Fruit fly (Drosophila melanogaster) ovary, adult (tissue): ENCODE measurements around the gene Actn3.
"Not testable (repeated sequence)": the region's sequence is repeated elsewhere in the genome, so short reads cannot be mapped to it uniquely, and the experiment has no call there.

Experiments used
- CG17801 ChIP-seq: fragments of 200-800 bp; optimal IDR thresholded peaks from 2 replicates; lab custom pipeline; 2019; ENCODE audit warnings: missing biosample characterization, mild to moderate bottlenecking, missing genetic modification characterization, moderate library complexity; ENCODE audit not compliant: partially characterized antibody

Gene Actn3

DNA sequence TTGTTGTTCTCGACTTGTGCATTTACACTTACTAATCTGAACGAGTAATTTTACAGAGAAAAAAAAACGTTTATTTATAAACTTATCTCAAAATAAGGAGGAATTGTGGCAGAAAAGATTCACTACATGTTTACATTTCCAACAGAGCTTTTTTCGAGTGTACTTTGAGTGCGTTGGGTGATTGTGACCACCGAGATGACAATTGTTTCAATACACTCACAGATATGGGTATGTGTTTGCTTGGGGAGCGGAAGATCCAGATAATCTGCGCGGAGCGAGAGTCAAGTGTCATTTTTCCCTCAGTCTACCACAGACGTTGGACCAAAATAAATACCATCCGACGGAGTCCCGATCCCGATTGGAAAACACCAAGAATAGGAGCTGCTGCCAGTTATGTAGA lies 10.9 kb upstream of the Actn3 start, which contains the start of gene MESK4:
Gene MESK4, plus strand, starts transcription at position 301 of the 400 bp plus-strand sequence.
- not testable (repeated sequence) for TF ChIP-seq CG17801

DNA sequence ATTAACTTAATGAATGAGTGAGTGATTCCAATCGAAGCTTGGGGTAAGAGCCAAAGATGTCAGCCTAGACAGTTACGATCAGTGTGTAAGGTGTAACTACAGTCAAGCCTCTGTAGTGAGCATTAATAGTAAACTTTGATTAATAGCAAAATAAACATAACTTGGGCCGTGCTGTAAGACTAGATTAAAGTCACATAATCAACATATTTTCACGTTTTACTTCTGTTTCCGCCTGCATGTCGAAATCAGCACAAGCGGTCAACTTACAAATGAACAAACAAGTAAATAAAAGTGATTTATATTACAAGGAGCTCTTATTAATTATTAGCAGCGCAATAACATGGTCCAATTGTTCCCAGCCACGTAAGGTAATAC lies 10.3 kb upstream of the Actn3 start:
- no peak for TF ChIP-seq CG17801

DNA sequence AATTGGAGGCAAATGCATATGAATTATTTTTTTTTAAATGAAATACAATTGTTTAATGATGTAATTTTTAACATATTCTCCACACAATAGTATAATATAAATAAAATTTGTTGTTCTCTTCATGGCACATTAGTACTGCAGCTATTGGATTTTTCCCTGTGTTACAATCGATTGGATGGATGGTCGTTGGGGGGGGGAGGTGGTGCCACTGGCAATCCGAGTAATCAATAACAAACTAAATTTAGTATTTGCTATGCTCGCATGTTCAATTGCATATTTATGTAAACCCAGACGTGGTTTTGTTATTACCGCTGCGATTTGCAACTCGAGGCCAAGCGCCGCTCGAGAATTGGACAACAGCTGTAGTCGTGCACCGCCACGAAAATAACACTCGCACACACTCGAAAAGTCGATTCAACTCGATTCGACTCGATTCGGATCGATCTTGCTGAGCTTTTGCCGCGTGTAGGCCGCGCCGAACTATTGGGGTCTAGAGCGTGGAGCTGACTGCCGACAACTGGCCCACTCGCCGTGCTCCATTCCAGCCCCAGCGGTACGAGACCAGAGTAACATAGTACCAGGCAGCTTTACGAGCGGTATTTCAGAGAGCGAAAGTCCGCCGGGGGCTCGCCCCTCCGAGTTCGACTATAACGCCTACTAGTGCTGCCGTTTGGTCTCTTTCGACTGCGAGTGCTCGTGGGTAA lies 9.8 kb upstream of the Actn3 start, which contains the start of gene CG18622:
Gene CG18622, minus strand, starts transcription at position 513 of the 704 bp plus-strand sequence.
- TF ChIP-seq CG17801 = peak; percentile 2

DNA sequence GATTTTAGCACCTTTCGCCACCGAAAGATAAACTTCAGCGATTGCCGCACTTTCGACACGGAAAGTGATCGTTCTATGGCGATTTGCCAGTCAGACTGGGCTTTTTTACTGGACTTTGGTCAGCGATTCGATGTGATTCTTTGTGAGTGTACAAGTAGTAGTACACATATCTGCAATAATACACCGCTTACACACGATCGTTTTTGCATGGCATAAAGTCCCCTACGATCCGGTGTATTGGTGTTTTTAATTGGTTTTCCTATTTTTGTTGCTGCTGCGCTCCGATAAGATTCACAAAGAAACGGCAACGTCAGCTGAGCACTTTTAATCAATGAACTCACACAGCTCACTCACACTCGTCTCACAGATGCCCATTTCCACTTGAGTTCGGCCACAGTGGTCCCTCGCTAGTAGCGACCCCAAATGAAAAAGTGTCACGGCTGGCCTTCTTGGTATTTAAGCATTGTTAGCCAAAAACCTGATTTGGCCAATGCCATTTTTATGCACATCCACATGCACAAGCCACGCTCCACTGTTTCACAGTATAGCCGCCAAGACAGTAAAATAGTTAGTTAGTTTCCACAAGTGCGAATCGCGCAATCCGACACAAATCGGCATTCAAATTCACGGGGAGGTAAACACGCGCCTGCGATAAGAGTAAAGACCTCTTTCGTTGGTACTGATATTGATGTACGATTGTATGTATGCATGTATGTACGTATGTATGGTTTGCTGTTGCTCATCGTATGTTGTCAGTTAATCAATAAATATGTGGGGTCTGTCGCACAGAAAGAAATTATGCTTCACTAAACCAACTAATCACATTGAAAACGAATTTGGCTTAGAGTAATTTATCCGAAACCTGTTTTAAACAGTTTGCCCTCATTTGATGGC lies 8.8 kb upstream of the Actn3 start:
- TF ChIP-seq CG17801 = peak; percentile 91

DNA sequence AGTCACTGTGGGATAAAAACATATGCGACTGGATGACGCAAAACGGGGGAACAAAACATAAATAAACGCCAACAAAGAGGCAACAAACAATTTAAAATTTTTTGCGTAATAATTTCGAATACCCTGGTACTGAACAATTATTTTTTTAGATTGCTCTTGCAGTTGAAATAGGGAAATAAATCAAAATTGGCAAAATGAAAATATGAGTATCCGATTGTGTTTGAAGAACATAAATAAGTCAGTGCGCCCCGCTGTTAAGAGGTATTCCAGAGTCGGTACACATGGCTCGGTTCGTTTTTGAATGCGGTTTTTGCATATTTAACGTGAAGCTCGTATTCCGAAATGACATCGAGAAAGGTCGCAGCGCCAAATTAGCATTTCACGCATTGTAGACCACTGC lies 8.0 kb upstream of the Actn3 start:
- no peak for TF ChIP-seq CG17801

DNA sequence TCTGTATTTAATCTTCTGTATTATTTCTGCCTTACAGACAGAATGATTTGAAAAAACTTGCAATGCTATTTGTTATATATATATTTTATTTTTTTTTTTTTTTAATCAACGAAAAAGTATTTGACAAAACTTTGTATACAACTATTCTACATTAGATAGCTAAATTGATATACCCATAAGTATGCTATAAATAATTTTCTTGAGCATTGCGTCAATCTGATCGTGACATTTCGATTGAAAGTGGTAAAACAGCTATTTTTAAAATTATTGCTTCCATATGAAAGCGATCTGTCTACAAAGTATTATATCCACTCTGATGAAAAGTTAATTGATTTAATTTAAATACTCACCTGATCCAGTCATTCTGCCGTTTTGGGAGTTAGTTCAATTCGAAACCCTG lies 6.6 kb upstream of the Actn3 start:
- TF ChIP-seq CG17801 = no peak

DNA sequence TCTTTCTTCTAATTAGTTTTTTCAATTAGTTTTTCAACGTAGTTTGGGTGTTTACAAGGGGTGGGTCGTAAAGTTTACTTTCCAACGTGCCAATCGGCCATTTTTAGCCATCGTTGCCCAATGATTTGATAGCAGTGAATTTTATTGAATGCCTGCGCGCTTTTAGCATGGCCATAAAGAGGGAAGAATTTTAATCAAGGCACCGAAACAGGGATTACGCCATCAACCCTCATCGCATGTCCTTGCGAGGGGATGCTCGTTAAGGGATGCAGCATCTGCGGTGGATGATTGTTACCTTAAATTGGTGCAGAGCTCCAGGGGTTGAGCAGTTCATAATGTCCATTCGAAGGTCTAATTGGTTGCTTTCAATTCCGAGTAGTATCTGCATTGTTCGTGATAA lies 5.4 kb upstream of the Actn3 start:
- no peak for TF ChIP-seq CG17801

DNA sequence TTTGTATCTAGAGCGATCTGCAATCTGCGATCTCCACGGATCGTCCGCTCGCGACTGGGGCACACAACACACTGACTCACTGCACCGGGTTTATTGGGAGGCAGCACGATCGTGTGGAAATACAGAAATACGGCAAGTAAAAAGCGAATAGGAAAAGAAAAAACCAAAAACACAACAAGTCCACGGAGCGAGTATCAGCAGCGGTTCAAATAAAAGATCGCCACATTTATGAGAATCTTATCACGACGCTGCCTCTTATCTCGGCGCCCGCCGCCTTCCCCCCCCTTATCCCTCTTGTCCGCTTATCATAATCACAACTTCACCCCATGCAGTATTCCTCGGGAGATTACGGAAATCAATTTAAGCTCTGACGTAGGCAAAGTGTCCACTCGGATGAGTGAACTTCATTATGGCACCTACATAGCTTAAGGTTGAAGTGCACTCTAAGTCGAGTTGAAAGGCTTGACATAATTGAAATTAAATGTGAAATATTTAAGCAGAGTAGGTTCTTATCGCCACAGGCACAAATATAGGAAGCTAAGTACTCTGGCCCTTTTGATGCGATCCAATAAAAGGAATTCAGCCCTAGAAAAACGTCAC lies 4.6 kb upstream of the Actn3 start, which contains the start of gene AhcyL2:
Gene AhcyL2, minus strand, starts transcription at position 51 of the 600 bp plus-strand sequence.
- no peak for TF ChIP-seq CG17801

DNA sequence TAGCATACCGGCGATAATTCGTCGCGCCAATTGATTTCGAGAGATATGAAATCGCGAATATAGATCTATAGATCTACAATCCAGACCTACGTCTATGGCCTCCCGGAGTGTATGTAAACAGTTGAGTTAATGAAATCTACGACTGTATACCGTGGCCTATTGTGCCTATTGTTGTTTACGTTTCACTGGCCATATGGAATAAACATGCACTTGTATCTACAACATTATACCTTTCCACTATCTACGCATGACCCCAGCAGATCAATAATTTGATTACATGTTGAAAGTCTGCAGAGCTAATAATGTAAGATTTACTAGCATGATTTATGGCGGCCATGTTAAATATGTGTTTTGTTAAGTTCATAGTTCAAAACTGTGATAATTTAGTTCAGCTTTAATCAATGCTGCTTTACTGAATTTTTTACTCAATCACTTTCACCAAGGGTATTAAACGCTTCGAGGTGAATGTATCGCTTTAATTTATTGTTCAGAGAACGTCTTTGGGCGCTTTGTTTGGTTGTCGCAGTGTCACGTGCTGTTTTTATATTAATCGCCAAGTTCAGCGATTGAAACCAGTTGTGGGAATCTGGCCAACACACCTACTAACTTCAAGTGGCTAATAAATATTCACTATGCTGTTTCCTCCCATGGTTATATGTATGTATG lies 3.5 kb upstream of the Actn3 start:
- TF ChIP-seq CG17801 = no peak

DNA sequence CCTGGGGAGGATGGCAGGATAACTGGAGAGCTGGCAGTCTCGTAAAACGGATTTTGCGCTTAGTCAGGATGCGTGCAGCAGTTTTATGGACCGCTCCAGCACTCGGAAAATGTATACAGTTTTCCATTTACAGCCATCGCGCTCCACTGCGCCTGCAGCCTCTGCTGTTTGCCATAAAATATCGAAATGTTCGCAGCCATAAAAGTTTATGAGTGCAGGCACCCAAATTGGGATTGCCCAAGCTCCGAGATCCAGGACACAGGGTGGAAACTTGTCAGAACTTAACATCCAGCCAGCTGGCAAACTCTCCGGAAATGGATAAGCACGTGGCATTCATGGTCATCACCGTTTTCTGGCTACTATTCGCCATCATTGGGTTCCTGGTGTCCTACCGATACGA lies 2.7 kb downstream of the Actn3 start, which contains the start of gene VhaM9.7-d:
Gene VhaM9.7-d, plus strand, starts transcription at position 301 of the 400 bp plus-strand sequence.
- no peak for TF ChIP-seq CG17801

DNA sequence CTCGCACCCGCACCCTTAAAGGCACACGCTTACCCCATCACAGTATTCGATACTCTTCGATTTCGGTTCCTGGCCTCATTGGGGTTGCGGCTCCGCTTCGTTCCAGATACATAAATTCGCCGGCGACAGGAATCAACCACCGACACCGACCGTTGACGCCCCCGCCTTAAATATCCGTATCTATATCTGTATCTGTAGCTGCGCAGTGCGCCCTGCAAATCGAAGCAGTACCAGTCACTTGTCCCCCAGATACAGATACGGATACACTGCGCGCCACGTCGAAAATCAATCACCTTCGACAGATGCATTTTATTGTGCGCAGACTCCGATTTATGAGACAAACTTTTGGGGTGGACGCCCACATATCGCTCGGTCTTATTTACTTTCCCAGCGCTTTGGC lies 5.0 kb downstream of the Actn3 start:
- TF ChIP-seq CG17801 = no peak

DNA sequence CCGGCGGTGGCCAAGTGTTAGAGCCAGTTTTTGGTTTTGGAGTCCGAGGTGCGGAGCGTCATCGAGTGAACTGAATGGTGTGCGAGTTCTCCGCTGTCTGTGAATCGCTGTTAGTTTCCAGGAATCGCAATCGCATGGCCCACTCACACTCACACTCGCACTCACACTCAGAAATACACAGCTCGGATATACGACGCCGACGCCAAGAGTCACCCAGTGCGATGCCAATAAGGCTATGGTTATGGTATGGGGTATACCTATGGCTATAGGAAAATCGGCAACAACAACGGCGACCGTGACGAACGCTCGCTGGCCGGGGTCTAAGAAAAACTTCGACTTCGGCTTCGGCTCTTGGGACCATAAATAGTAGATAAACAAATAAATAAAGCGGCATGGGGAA lies 5.5 kb downstream of the Actn3 start, which contains the start of gene Abd-B:
Gene Abd-B, minus strand, starts transcription at position 101 of the 400 bp plus-strand sequence.
- TF ChIP-seq CG17801 = no peak

DNA sequence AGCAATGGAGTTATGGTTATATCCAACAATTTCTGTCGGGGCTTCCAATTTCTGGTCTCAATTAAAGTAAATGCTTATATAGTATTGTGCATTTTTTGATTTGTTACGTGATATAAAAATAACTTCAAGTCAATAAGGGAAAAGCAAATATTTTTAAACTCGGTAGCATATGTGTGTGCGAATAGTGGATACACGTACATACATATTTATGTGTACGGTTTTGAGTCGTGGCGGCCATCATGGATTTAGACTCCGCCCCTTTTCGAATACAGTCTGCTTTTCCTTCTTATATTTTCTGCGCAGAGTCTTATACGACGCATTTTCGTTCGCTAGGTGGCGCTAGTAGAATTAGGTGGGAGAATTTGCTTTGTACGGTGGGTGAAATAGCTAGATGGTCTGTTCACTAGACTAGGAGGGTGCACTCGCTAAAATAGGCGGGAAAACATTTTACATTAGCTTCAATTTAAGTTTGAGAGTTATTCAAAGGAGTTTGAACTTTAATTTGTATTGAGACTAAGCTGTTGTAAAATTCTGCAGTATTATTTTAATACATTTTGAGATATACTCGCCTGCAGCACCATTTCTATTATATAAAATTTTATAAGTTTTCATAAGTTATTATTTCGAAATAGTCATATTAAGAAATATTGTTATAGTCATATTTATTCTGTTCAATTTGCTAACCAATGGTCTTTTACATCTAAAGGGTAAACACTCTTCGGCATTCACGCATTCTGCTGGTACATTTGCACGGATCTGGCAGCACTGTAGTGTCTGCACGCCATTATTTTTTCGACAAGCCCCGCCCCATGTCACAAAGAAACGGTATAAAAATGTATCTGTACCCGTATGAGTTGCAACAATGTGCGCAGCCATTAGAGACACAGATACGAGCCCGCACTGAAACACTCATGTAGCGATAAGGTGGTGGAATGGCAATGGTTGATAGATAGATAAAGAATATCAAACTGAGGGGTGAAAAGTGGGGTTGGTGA lies 7.9 kb downstream of the Actn3 start:
- no peak for TF ChIP-seq CG17801

DNA sequence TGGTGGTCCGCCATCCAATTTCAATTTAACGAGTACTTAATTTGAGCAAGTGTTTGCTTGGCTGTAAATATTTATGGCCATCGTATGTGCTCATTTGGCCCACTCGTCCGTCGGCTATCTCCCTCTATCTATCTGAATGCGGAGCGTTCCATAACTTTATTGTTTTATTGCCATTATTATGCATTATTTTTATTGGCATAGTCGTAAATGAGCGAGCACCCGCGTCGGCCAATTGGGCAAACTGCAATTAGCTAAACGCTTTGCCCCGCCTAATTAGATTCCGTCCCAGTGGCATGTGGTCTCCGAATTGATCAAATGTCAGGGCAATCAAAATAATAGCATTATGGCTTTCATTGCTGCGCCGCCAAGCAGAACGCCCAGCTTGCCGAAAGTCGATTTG lies 15.3 kb downstream of the Actn3 start:
- TF ChIP-seq CG17801 = no peak

DNA sequence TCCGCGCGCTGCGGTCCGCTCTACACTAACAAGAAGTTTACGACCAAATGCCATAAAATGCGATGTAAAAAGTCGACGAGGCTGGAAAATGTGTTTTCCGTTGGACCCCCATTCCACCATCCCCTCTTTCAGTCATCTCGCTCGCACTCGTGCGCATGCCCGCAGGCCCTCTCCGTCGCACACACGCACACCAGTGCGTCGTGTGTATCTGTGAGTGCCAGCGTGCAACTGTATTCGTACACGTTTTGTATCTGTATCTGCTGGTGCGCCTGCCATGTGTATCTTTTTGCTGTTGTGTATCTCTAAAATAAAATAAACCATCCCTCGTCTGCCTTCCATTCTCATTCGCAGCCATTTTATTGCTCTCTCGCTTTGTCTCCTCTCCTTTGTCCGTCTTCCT lies 17.4 kb downstream of the Actn3 start:
- no peak for TF ChIP-seq CG17801
